Worm (Caenorhabditis elegans) whole organism, L2 larva: ENCODE measurements around the gene srj-25.

Experiments used
- C34F6.9 ChIP-seq: fragments of 150-350 bp; optimal IDR thresholded peaks from 2 replicates; lab custom pipeline; 2014; ENCODE audit warnings: missing biosample characterization, missing genetic modification characterization
- F13H6.1 ChIP-seq: sonication (generic microtip); optimal IDR thresholded peaks from 2 replicates; lab custom pipeline; 2016; ENCODE audit warnings: missing genetic modification characterization, missing compliant biosample characterization
- R02D3.7 ChIP-seq: fragments of 150-350 bp; optimal IDR thresholded peaks from 2 replicates; lab custom pipeline; 2014; ENCODE audit warnings: missing biosample characterization, missing genetic modification characterization
- Y55F3AM.14 ChIP-seq: fragments of 200-800 bp; sonication (Bioruptor generic); optimal IDR thresholded peaks from 2 replicates; lab custom pipeline; 2018; ENCODE audit warnings: mild to moderate bottlenecking, missing genetic modification characterization, missing compliant biosample characterization
- ZK546.5 ChIP-seq: sonication (generic microtip); optimal IDR thresholded peaks from 2 replicates; lab custom pipeline; 2017; ENCODE audit warnings: missing biosample characterization, missing genetic modification characterization
- alr-1 ChIP-seq: fragments of 150-350 bp; optimal IDR thresholded peaks from 2 replicates; lab custom pipeline; 2014; ENCODE audit warnings: missing biosample characterization, missing genetic modification characterization
- aly-2 ChIP-seq: fragments of 150-350 bp; optimal IDR thresholded peaks from 2 replicates; lab custom pipeline; 2014; ENCODE audit warnings: missing biosample characterization, missing genetic modification characterization
- ama-1 ChIP-seq: fragments of 150-350 bp; optimal IDR thresholded peaks from 2 replicates; lab custom pipeline; 2018; ENCODE audit warnings: inconsistent platforms
- blmp-1 ChIP-seq: sonication (generic microtip); optimal IDR thresholded peaks from 2 replicates; lab custom pipeline; 2017; ENCODE audit warnings: missing genetic modification characterization, mild to moderate bottlenecking, missing compliant biosample characterization, antibody characterized with exemption, moderate library complexity; ENCODE audit not compliant: insufficient read depth
- ceh-16 ChIP-seq: fragments of 150-350 bp; optimal IDR thresholded peaks from 2 replicates; lab custom pipeline; 2014; ENCODE audit warnings: missing biosample characterization, missing genetic modification characterization
- ceh-82 ChIP-seq: fragments of 150-350 bp; optimal IDR thresholded peaks from 2 replicates; lab custom pipeline; 2014; ENCODE audit warnings: missing biosample characterization, missing genetic modification characterization
- crh-2 ChIP-seq: sonication (generic microtip); optimal IDR thresholded peaks from 2 replicates; lab custom pipeline; 2017; ENCODE audit warnings: missing biosample characterization, missing genetic modification characterization
- dmd-4 ChIP-seq: sonication (generic microtip); optimal IDR thresholded peaks from 2 replicates; lab custom pipeline; 2017; ENCODE audit warnings: missing biosample characterization, missing genetic modification characterization
- egl-27 ChIP-seq: sonication (generic microtip); optimal IDR thresholded peaks from 3 replicates; lab custom pipeline; 2017; ENCODE audit warnings: missing biosample characterization, missing genetic modification reagents, missing genetic modification characterization
- elt-1 ChIP-seq: fragments of 150-350 bp; optimal IDR thresholded peaks from 2 replicates; lab custom pipeline; 2014; ENCODE audit warnings: missing biosample characterization, missing genetic modification characterization
- elt-3 ChIP-seq: sonication (generic microtip); optimal IDR thresholded peaks from 2 replicates; lab custom pipeline; 2017; ENCODE audit warnings: missing biosample characterization, missing genetic modification characterization
- fos-1 ChIP-seq: fragments of 150-350 bp; optimal IDR thresholded peaks from 2 replicates; lab custom pipeline; 2014; ENCODE audit warnings: missing biosample characterization, missing genetic modification characterization
- gmeb-1 ChIP-seq: fragments of 150-350 bp; optimal IDR thresholded peaks from 2 replicates; lab custom pipeline; 2014; ENCODE audit warnings: missing biosample characterization, missing genetic modification characterization
- lin-11 ChIP-seq: fragments of 150-350 bp; sonication (generic microtip); optimal IDR thresholded peaks from 2 replicates; lab custom pipeline; 2014; ENCODE audit warnings: missing biosample characterization, missing genetic modification characterization, inconsistent platforms, mixed read lengths
- lin-13 ChIP-seq: fragments of 150-350 bp; optimal IDR thresholded peaks from 2 replicates; lab custom pipeline; 2014; ENCODE audit warnings: missing biosample characterization, missing genetic modification reagents, missing genetic modification characterization
- lin-39 ChIP-seq: fragments of 150-350 bp; optimal IDR thresholded peaks from 2 replicates; lab custom pipeline; 2014; ENCODE audit warnings: missing biosample characterization, missing genetic modification reagents, missing genetic modification characterization
- lsy-2 ChIP-seq, 2 experiments: fragments of 150-350 bp in 1 of 2; sonication (generic microtip) in 1 of 2; optimal IDR thresholded peaks; 2 replicates each; lab custom pipeline; 2014 to 2017; ENCODE audit warnings: missing biosample characterization in 2 of 2, missing genetic modification characterization in 2 of 2
- mab-5 ChIP-seq: fragments of 150-350 bp; optimal IDR thresholded peaks from 2 replicates; lab custom pipeline; 2014; ENCODE audit warnings: missing biosample characterization, missing genetic modification characterization
- mbf-1 ChIP-seq: sonication (generic microtip); optimal IDR thresholded peaks from 2 replicates; lab custom pipeline; 2017; ENCODE audit warnings: missing biosample characterization, missing genetic modification characterization
- mdl-1 ChIP-seq, 2 experiments: fragments of 150-350 bp in 1 of 2; sonication (generic microtip) in 1 of 2; optimal IDR thresholded peaks; 2 replicates each; lab custom pipeline; 2017; ENCODE audit warnings: missing biosample characterization in 2 of 2, missing genetic modification characterization in 2 of 2
- nhr-10 ChIP-seq: sonication (generic microtip); optimal IDR thresholded peaks from 2 replicates; lab custom pipeline; 2017; ENCODE audit warnings: missing biosample characterization, missing genetic modification characterization
- nhr-11 ChIP-seq: fragments of 150-350 bp; optimal IDR thresholded peaks from 2 replicates; lab custom pipeline; 2014; ENCODE audit warnings: missing biosample characterization, missing genetic modification characterization
- nhr-12 ChIP-seq: fragments of 150-350 bp; optimal IDR thresholded peaks from 2 replicates; lab custom pipeline; 2014; ENCODE audit warnings: missing biosample characterization, missing genetic modification characterization
- nhr-129 ChIP-seq: fragments of 150-350 bp; optimal IDR thresholded peaks from 2 replicates; lab custom pipeline; 2014; ENCODE audit warnings: missing biosample characterization, missing genetic modification characterization
- nhr-21 ChIP-seq: fragments of 150-350 bp; optimal IDR thresholded peaks from 2 replicates; lab custom pipeline; 2014; ENCODE audit warnings: missing biosample characterization, missing genetic modification characterization
- nhr-23 ChIP-seq: fragments of 150-350 bp; optimal IDR thresholded peaks from 2 replicates; lab custom pipeline; 2014; ENCODE audit warnings: missing biosample characterization, missing genetic modification reagents, missing genetic modification characterization
- nhr-237 ChIP-seq: fragments of 150-350 bp; optimal IDR thresholded peaks from 2 replicates; lab custom pipeline; 2014; ENCODE audit warnings: missing biosample characterization, missing genetic modification characterization
- nhr-25 ChIP-seq: fragments of 150-350 bp; sonication (generic microtip); optimal IDR thresholded peaks from 3 replicates; lab custom pipeline; 2014; ENCODE audit warnings: missing biosample characterization, missing genetic modification characterization
- nhr-6 ChIP-seq: fragments of 150-350 bp; optimal IDR thresholded peaks from 2 replicates; lab custom pipeline; 2014; ENCODE audit warnings: missing biosample characterization, missing genetic modification characterization
- nhr-77 ChIP-seq: fragments of 150-350 bp; optimal IDR thresholded peaks from 2 replicates; lab custom pipeline; 2014; ENCODE audit warnings: missing biosample characterization, missing genetic modification characterization
- peb-1 ChIP-seq: fragments of 150-350 bp; optimal IDR thresholded peaks from 2 replicates; lab custom pipeline; 2014; ENCODE audit warnings: missing biosample characterization, missing genetic modification characterization
- sem-4 ChIP-seq: fragments of 150-350 bp; optimal IDR thresholded peaks from 2 replicates; lab custom pipeline; 2014; ENCODE audit warnings: missing biosample characterization, missing genetic modification reagents, missing genetic modification characterization
- skn-1 ChIP-seq: sonication (generic microtip); optimal IDR thresholded peaks from 2 replicates; lab custom pipeline; 2017; ENCODE audit warnings: missing biosample characterization, missing genetic modification characterization
- sma-3 ChIP-seq: sonication (generic microtip); optimal IDR thresholded peaks from 2 replicates; lab custom pipeline; 2016; ENCODE audit warnings: missing genetic modification reagents, missing genetic modification characterization, missing compliant biosample characterization
- sma-9 ChIP-seq, 2 experiments: fragments of 150-350 bp in 1 of 2; sonication (generic microtip) in 1 of 2; optimal IDR thresholded peaks; 2 replicates each; lab custom pipeline; 2014 to 2016; ENCODE audit warnings: missing genetic modification characterization in 2 of 2, mild to moderate bottlenecking in 1 of 2, missing biosample characterization in 1 of 2, missing compliant biosample characterization in 1 of 2, missing genetic modification reagents in 1 of 2, moderate library complexity in 1 of 2
- snpc-4 ChIP-seq: fragments of 150-350 bp; optimal IDR thresholded peaks from 2 replicates; lab custom pipeline; 2014; ENCODE audit warnings: missing biosample characterization, missing genetic modification characterization
- unc-39 ChIP-seq: fragments of 150-350 bp; optimal IDR thresholded peaks from 2 replicates; lab custom pipeline; 2014; ENCODE audit warnings: missing biosample characterization, missing genetic modification characterization
- unc-55 ChIP-seq: fragments of 150-350 bp; sonication (generic microtip); optimal IDR thresholded peaks from 3 replicates; lab custom pipeline; 2014; ENCODE audit warnings: missing biosample characterization, missing genetic modification reagents, missing genetic modification characterization
- unc-62 ChIP-seq: fragments of 150-350 bp; optimal IDR thresholded peaks from 2 replicates; lab custom pipeline; 2014; ENCODE audit warnings: missing biosample characterization, missing genetic modification reagents, missing genetic modification characterization
- zag-1 ChIP-seq: fragments of 150-350 bp; optimal IDR thresholded peaks from 2 replicates; lab custom pipeline; 2014; ENCODE audit warnings: missing biosample characterization, missing genetic modification characterization
- ztf-1 ChIP-seq: fragments of 200-800 bp; sonication (Bioruptor generic); conservative IDR thresholded peaks from 2 replicates; pipeline ENCODE4 v1.3.6; 2022; ENCODE audit warnings: missing genetic modification characterization, missing compliant biosample characterization
- ztf-11 ChIP-seq: sonication (generic microtip); optimal IDR thresholded peaks from 2 replicates; lab custom pipeline; 2017; ENCODE audit warnings: missing biosample characterization, missing genetic modification characterization
- ztf-4 ChIP-seq: fragments of 150-350 bp; optimal IDR thresholded peaks from 2 replicates; lab custom pipeline; 2014; ENCODE audit warnings: missing biosample characterization, missing genetic modification characterization

The srj-25 gene

ce11 chrV:727484-728351 lies 8.4 kb downstream of the srj-25 start, which contains the start of the genes icl-1 and srh-2:
TSS of gene icl-1 (minus strand) at chrV:728004.
TSS of gene srh-2 (plus strand) at chrV:728301.
- TF ChIP-seq mbf-1 (tag; lab: Kevin White, UChicago) (no peak), peb-1 (no peak), blmp-1 (tag; lab: Kevin White, UChicago) (peak; percentile 22), snpc-4 (tag; lab: Kevin White, UChicago) (no peak), nhr-12 (tag; lab: Kevin White, UChicago) (no peak), nhr-21 (tag; lab: Kevin White, UChicago) (peak; percentile 54), ztf-11 (tag; lab: Kevin White, UChicago) (no peak), lsy-2 (tag; optimal IDR thresholded peaks at IDR 0.05; lab: Kevin White, UChicago) (peak; percentile 4 to 54), zag-1 (tag; lab: Kevin White, UChicago) (no peak), R02D3.7 (tag; lab: Kevin White, UChicago) (no peak), skn-1 (tag; lab: Kevin White, UChicago) (no peak), nhr-129 (tag; lab: Kevin White, UChicago) (peak; percentile 78), F13H6.1 (tag; lab: Kevin White, UChicago) (peak; percentile 83), alr-1 (tag; lab: Kevin White, UChicago) (no peak), nhr-10 (tag; lab: Kevin White, UChicago) (peak; percentile 19), ZK546.5 (tag; lab: Kevin White, UChicago) (no peak), lin-39 (tag; lab: Kevin White, UChicago) (no peak), aly-2 (tag; lab: Kevin White, UChicago) (no peak), nhr-6 (tag; lab: Kevin White, UChicago) (peak; percentile 10), mab-5 (peak; percentile 34), nhr-23 (tag; lab: Kevin White, UChicago) (no peak), gmeb-1 (tag; lab: Kevin White, UChicago) (peak; percentile 21), lin-13 (peak; percentile 48), nhr-237 (tag; lab: Kevin White, UChicago) (no peak), ceh-82 (no peak), egl-27 (no peak), sma-9 (GFP tag; optimal IDR thresholded peaks at IDR 0.05; lab: Kevin White, UChicago) (peak; percentile 84), sma-9 (tag; optimal IDR thresholded peaks at IDR 0.05; lab: Kevin White, UChicago) (no peak), elt-3 (tag; lab: Kevin White, UChicago) (no peak), nhr-25 (peak; percentile 12), ama-1 (lab: Kevin White, UChicago) (peak; percentile 96), nhr-77 (tag; lab: Kevin White, UChicago) (no peak), unc-39 (tag; lab: Kevin White, UChicago) (no peak), unc-55 (GFP tag; lab: Kevin White, UChicago) (no peak), dmd-4 (tag; lab: Kevin White, UChicago) (no peak), sem-4 (tag; lab: Kevin White, UChicago) (peak; percentile 10), unc-62 (GFP tag; lab: Kevin White, UChicago) (peak; percentile 28), nhr-11 (tag; lab: Kevin White, UChicago) (no peak), fos-1 (tag; lab: Kevin White, UChicago) (peak; percentile 22), ztf-4 (tag; lab: Kevin White, UChicago) (peak; percentile 65), ceh-16 (tag; lab: Kevin White, UChicago) (no peak), C34F6.9 (tag; lab: Kevin White, UChicago) (no peak), ztf-1 (GFP tag; lab: Robert Waterston, UW) (0 out of 2 replicates have a peak, but pooled peaks have one; percentile 14), sma-3 (GFP tag; lab: Kevin White, UChicago) (peak; percentile 66), elt-1 (tag; lab: Kevin White, UChicago) (no peak), lin-11 (tag; lab: Kevin White, UChicago) (peak; percentile 42), crh-2 (tag; lab: Kevin White, UChicago) (peak; percentile 68), Y55F3AM.14 (GFP tag; lab: Kevin White, UChicago) (peak; percentile 81), mdl-1 (tag; optimal IDR thresholded peaks at IDR 0.05; lab: Kevin White, UChicago) (peak in 1 of 2 experiments; percentile 21)
